Worm (Caenorhabditis elegans) whole organism, midembryonic: ENCODE data around the gene clec-265.

Experiments
- T22C8.4 ChIP-seq: fragments of 200-800 bp; sonication (Bioruptor generic); IDR thresholded peaks from 2 replicates; pipeline ENCODE4 v1.3.6; 2022; ENCODE audit warnings: missing genetic modification characterization, missing compliant biosample characterization
- cog-1 ChIP-seq: sonication (generic microtip); optimal IDR thresholded peaks from 2 replicates; lab custom pipeline; 2016; ENCODE audit warnings: missing genetic modification characterization, missing compliant biosample characterization
- flt-1 ChIP-seq: fragments of 200-800 bp; sonication (Bioruptor generic); IDR thresholded peaks from 2 replicates; pipeline ENCODE4 v1.3.6; 2022; ENCODE audit warnings: missing genetic modification characterization, missing compliant biosample characterization
- klf-2 ChIP-seq: fragments of 200-800 bp; sonication (Bioruptor generic); conservative IDR thresholded peaks from 2 replicates; pipeline ENCODE4 v1.3.6; 2022; ENCODE audit warnings: missing genetic modification reagents, missing genetic modification characterization, missing compliant biosample characterization
- med-1 ChIP-seq: sonication (generic microtip); optimal IDR thresholded peaks from 2 replicates; lab custom pipeline; 2017; ENCODE audit warnings: missing genetic modification characterization, mild to moderate bottlenecking, missing compliant biosample characterization, antibody characterized with exemption, missing genetic modification reagents; ENCODE audit not compliant: insufficient read depth
- ref-1 ChIP-seq: fragments of 200-800 bp; sonication (Bioruptor generic); conservative IDR thresholded peaks from 2 replicates; pipeline ENCODE4 v1.3.6; 2022; ENCODE audit warnings: missing genetic modification reagents, missing genetic modification characterization, missing compliant biosample characterization
- tab-1 ChIP-seq: fragments of 200-800 bp; sonication (Bioruptor generic); IDR thresholded peaks from 2 replicates; pipeline ENCODE4 v1.3.6; 2022; ENCODE audit warnings: missing genetic modification characterization, missing compliant biosample characterization
- ztf-23 ChIP-seq: fragments of 200-800 bp; sonication (Bioruptor generic); IDR thresholded peaks from 2 replicates; pipeline ENCODE4 v1.3.6; 2022; ENCODE audit warnings: missing genetic modification reagents, missing genetic modification characterization, missing compliant biosample characterization
- ztf-29 ChIP-seq: fragments of 200-800 bp; sonication (Bioruptor generic); IDR thresholded peaks from 2 replicates; pipeline ENCODE4 v1.3.6; 2022; ENCODE audit warnings: missing genetic modification reagents, missing genetic modification characterization, missing compliant biosample characterization

DNA sequence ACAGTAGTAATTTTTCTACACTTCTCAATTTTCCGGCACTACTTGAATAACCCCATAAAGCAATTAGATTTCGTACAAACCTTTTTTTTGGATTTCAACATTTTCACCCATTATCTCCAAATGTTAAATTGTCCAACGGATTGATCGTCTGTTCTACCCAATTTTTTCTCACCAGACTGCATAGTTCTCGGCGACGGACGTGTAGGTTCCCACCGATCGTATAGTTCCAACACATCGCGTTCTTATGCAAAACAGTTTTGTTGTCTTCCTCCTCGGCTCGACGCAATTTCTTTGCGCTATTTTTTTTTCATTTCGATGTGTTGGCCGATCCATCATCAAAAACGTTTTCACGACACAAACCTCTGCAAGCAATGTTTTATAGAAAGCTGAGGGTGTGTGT is 27.9 kb upstream of the clec-265 start, which contains the start of gene Y41G9A.6:
- TF ChIP-seq cog-1 = no peak
- TF ChIP-seq tab-1 = no peak
- TF ChIP-seq ztf-29 (GFP tag; lab: Robert Waterston, UW) = no peak
- no peak for TF ChIP-seq T22C8.4 (GFP tag; lab: Robert Waterston, UW)
- no peak for TF ChIP-seq klf-2 (GFP tag; lab: Robert Waterston, UW)
- TF ChIP-seq ztf-23 = no peak
- no peak for TF ChIP-seq flt-1
- no peak for TF ChIP-seq med-1 (GFP tag; lab: Kevin White, UChicago)
- no peak for TF ChIP-seq ref-1 (GFP tag; lab: Robert Waterston, UW)
